Worm (Caenorhabditis elegans) whole organism, early embryonic: Measurements from ENCODE around the gene col-131.
A peak's percentile ranks its signal among the peaks of the same experiment; 100 is the strongest.

ENCODE experiments used
- B0310.2 ChIP-seq: sonication (generic microtip); optimal IDR thresholded peaks from 2 replicates; lab custom pipeline; 2016; ENCODE audit warnings: mild to moderate bottlenecking, missing genetic modification characterization, missing compliant biosample characterization
- F13C5.2 ChIP-seq: sonication (generic microtip); optimal IDR thresholded peaks from 2 replicates; lab custom pipeline; 2017; ENCODE audit warnings: mild to moderate bottlenecking, missing genetic modification characterization, inconsistent platforms, missing compliant biosample characterization
- aly-1 ChIP-seq: sonication (generic microtip); optimal IDR thresholded peaks from 2 replicates; lab custom pipeline; 2016; ENCODE audit warnings: missing genetic modification characterization, missing compliant biosample characterization
- ama-1 ChIP-seq: fragments of 150-350 bp; optimal IDR thresholded peaks from 2 replicates; lab custom pipeline; 2014
- ceh-13 ChIP-seq: fragments of 200-800 bp; sonication (Bioruptor generic); optimal IDR thresholded peaks from 2 replicates; lab custom pipeline; 2018; ENCODE audit warnings: mild to moderate bottlenecking, missing genetic modification characterization, missing compliant biosample characterization
- ceh-36 ChIP-seq: sonication (generic microtip); optimal IDR thresholded peaks from 2 replicates; lab custom pipeline; 2016; ENCODE audit warnings: missing genetic modification characterization, inconsistent platforms, missing compliant biosample characterization
- ets-7 ChIP-seq: sonication (generic microtip); optimal IDR thresholded peaks from 2 replicates; lab custom pipeline; 2016; ENCODE audit warnings: missing genotype, missing genetic modification characterization, missing compliant biosample characterization
- flt-1 ChIP-seq: fragments of 200-800 bp; sonication (Bioruptor generic); IDR thresholded peaks from 2 replicates; pipeline ENCODE4 v1.3.6; 2022; ENCODE audit warnings: missing genetic modification characterization, missing compliant biosample characterization
- hmbx-1 ChIP-seq: sonication (generic microtip); optimal IDR thresholded peaks from 2 replicates; lab custom pipeline; 2016; ENCODE audit warnings: mild to moderate bottlenecking, missing genetic modification characterization, missing compliant biosample characterization
- hmg-4 ChIP-seq: fragments of 200-800 bp; sonication (Bioruptor generic); optimal IDR thresholded peaks from 2 replicates; lab custom pipeline; 2018; ENCODE audit warnings: mild to moderate bottlenecking, missing genetic modification characterization, missing compliant biosample characterization
- hnd-1 ChIP-seq: sonication (generic microtip); optimal IDR thresholded peaks from 2 replicates; lab custom pipeline; 2016; ENCODE audit warnings: missing genetic modification characterization, missing compliant biosample characterization
- pes-1 ChIP-seq: fragments of 200-800 bp; sonication (Bioruptor generic); IDR thresholded peaks from 2 replicates; pipeline ENCODE4 v1.3.6; 2022; ENCODE audit warnings: missing genetic modification reagents, missing genetic modification characterization, missing compliant biosample characterization
- scrt-1 ChIP-seq: fragments of 200-800 bp; sonication (Bioruptor generic); IDR thresholded peaks from 2 replicates; pipeline ENCODE4 v1.3.6; 2022; ENCODE audit warnings: missing genetic modification characterization, missing compliant biosample characterization
- sea-1 ChIP-seq: fragments of 200-800 bp; sonication (Bioruptor generic); conservative IDR thresholded peaks from 2 replicates; pipeline ENCODE4 v1.3.6; 2022; ENCODE audit warnings: missing genetic modification characterization, missing compliant biosample characterization
- tbx-11 ChIP-seq: fragments of 200-800 bp; sonication (Bioruptor generic); IDR thresholded peaks from 2 replicates; pipeline ENCODE4 v1.3.6; 2022; ENCODE audit warnings: missing genetic modification characterization, missing compliant biosample characterization
- tbx-37 ChIP-seq: fragments of 200-800 bp; sonication (Bioruptor generic); conservative IDR thresholded peaks from 2 replicates; pipeline ENCODE4 v1.3.6; 2022; ENCODE audit warnings: missing genetic modification reagents, missing genetic modification characterization, missing compliant biosample characterization
- tra-4 ChIP-seq: sonication (generic microtip); optimal IDR thresholded peaks from 2 replicates; lab custom pipeline; 2017; ENCODE audit warnings: missing genetic modification characterization, missing compliant biosample characterization

The col-131 gene

DNA sequence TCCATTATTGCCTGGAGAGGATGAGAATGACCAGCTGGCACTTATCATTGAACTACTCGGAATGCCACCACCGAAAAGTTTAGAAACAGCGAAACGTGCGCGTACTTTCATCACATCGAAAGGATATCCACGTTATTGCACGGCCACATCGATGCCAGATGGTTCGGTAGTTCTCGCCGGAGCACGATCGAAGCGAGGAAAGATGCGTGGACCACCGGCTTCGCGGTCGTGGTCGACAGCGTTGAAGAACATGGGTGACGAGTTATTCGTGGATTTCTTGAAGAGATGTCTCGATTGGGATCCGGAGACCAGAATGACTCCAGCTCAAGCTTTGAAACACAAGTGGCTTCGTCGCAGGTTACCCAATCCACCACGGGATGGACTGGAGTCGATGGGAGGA is 33.6 kb downstream of the col-131 start:
- TF ChIP-seq ama-1 (peak; percentile 9), hmg-4 (GFP tag; lab: Kevin White, UChicago) (no peak), tbx-37 (GFP tag; lab: Robert Waterston, UW) (no peak), ceh-13 (GFP tag; lab: Kevin White, UChicago) (no peak), ets-7 (tag; lab: Kevin White, UChicago) (no peak), hmbx-1 (tag; lab: Kevin White, UChicago) (no peak)

DNA sequence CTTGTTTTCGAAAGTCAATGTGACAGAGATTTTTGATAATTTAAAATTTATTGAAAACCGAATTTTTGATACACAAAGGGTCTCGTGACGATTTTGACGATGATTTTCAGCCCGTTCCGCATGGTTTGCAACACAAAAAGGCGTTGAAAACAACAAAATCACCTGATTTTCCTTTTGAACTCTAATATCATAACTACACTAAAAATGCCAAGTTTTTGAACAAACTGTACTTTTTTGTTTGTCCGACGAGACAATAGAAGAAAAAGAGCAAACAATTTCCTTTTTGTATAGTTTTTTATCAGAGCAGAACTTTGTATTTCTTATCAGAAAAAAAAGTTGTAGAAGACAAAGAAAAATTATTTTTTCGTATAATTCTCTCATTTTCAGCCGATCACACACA is 34.9 kb downstream of the col-131 start:
- TF ChIP-seq hmg-4 (GFP tag; lab: Kevin White, UChicago) = no peak
- TF ChIP-seq ceh-13 (GFP tag; lab: Kevin White, UChicago) = no peak

DNA sequence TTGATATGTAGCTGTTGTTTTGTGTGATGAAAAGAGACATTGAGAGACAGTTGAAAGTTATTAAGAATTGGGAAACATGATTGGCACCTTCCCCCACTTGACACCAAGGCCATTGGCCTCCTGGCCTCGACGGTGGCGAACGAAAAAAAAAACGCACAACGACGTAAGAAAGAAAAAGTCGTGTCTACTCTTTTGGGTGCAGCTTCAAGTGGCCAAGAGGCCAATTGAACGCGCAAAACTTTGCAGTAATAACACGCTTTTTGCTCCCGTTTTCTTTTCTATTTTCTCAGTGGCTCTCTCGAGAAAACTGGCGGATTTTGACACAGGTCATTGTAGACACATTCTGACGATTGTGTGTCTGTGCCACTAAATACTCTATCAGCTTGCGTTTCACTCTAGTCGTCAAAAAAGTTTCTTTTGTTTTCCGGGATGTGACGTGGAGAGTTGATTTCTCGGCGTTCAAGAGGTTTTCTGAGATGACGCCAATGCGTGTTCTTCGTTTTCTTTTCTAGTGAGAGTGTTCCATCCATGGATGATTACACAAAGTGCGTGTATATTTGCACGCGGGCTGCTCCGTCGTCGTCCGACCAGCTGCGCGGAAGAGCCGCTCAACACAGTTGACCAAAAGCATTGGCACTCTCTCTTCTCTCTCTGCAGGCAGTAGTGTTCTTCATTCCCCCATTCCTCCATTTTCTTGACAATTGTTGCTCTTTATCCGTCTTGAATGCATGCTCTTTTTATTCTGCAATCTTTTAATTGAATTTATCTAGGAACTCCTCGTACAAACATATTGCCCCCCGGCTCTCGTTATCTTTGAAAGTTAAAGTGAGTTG is 36.4 kb downstream of the col-131 start:
- no peak for TF ChIP-seq aly-1 (tag; lab: Kevin White, UChicago)
- no peak for TF ChIP-seq ets-7 (tag; lab: Kevin White, UChicago)
- TF ChIP-seq flt-1 (GFP tag; lab: Robert Waterston, UW) = no peak; the same call in 1 of the 2 replicates
- peak; percentile 12 for TF ChIP-seq F13C5.2
- TF ChIP-seq hmg-4 (GFP tag; lab: Kevin White, UChicago) = peak; percentile 43
- TF ChIP-seq hmbx-1 (tag; lab: Kevin White, UChicago) = no peak
- no peak for TF ChIP-seq tbx-11 (GFP tag; lab: Robert Waterston, UW)

DNA sequence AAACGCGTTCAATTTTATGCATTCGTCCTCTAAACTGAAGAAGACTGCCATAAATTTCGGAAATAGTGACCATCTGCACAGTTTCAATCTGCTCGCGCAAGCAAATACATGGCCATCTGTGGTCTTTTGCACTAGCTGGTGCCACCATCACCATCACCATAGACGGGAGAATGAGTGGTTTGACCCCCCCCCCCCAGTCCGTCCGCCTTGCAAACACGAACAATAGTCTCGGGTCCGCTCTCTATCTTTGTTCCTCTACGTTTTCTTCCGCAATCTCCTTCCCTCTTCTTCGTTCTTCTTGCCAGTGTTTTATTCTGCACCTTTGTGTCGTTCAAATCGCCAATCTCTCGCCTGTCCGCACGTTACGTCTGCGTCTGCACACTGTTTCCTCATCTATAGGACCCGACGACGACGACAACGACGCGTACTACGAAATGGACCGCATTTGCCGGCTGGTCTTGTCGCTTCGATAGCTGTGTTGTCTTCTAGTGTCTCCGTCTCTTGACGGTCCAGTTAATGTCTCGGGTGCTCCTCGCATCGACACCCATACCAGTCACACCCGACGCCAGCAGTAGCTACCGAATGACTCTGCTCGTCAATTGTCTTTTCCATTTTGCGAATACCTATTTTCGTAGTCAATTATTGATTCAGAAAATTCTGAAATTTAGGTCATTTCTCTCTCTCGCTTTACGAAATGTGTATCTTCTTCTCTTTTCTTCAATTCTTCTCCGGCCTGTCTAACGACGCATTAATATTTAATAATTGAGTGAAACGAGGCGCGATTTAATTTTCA is 37.2 kb downstream of the col-131 start:
- TF ChIP-seq tra-4 (tag; lab: Kevin White, UChicago) = no peak
- TF ChIP-seq hmbx-1 (tag; lab: Kevin White, UChicago) = no peak
- TF ChIP-seq aly-1 (tag; lab: Kevin White, UChicago) = no peak
- peak; percentile 77 for TF ChIP-seq F13C5.2
- TF ChIP-seq pes-1 (GFP tag; lab: Robert Waterston, UW) = 0 out of 2 replicates have a peak, but pooled peaks have one; percentile 19
- no peak for TF ChIP-seq sea-1 (GFP tag; lab: Robert Waterston, UW)
- TF ChIP-seq ceh-36 = no peak
- TF ChIP-seq B0310.2 (tag; lab: Kevin White, UChicago) = no peak
- TF ChIP-seq hmg-4 (GFP tag; lab: Kevin White, UChicago) = peak; percentile 91
- peak; percentile 46 for TF ChIP-seq ets-7 (tag; lab: Kevin White, UChicago)
- TF ChIP-seq ceh-13 (GFP tag; lab: Kevin White, UChicago) = no peak
- TF ChIP-seq hnd-1 (tag; lab: Kevin White, UChicago) = no peak
- no peak for TF ChIP-seq ama-1

DNA sequence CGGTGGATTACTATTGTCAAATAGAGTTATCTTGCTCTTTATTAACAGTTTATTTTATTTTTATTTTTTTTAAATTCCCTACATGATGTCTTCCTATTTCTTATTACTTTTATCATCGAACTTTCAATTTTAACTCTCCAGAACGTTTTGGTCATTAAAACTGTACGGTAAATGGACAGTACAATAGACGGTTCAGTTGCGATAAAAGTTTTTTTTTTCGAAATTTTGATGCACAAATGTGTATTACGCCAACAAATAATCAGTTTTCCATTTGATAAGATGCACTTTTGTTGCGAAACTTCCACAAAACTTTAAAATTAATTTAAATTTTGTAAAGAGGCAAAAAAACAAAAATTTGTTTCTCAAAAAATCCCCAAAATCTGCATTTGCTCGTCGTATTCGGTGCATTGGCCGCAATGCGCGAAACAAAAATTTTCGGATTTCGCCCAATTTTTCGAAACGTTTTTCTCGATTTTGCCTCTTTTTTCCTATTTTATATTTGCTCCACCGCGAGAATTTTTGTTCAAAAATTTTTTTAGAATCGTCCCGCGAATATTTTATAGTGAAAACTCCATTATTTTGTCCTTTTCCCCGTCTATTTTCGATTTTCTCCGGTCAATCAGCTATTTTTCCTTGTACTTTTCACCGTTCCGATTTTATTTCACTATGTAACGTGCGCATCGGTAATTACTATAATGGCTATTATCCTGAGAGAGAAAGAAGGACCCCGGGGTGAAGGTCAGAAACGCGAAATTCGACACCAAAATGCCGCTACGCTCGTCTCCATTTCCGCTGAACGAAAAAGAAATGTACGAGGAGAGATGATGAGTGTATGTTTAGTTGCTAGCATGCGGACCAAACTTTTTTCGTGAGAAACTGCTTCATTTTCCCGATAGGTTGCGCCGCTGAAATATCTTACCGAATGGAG is 38.1 kb downstream of the col-131 start:
- TF ChIP-seq ets-7 (tag; lab: Kevin White, UChicago) = no peak
- TF ChIP-seq hmbx-1 (tag; lab: Kevin White, UChicago) = no peak
- no peak for TF ChIP-seq hmg-4 (GFP tag; lab: Kevin White, UChicago)
- no peak for TF ChIP-seq F13C5.2
- TF ChIP-seq tbx-37 (GFP tag; lab: Robert Waterston, UW) = no peak
- no peak for TF ChIP-seq scrt-1
- no peak for TF ChIP-seq sea-1 (GFP tag; lab: Robert Waterston, UW)
- no peak for TF ChIP-seq aly-1 (tag; lab: Kevin White, UChicago)
- TF ChIP-seq ama-1 = no peak
- no peak for TF ChIP-seq B0310.2 (tag; lab: Kevin White, UChicago)

DNA sequence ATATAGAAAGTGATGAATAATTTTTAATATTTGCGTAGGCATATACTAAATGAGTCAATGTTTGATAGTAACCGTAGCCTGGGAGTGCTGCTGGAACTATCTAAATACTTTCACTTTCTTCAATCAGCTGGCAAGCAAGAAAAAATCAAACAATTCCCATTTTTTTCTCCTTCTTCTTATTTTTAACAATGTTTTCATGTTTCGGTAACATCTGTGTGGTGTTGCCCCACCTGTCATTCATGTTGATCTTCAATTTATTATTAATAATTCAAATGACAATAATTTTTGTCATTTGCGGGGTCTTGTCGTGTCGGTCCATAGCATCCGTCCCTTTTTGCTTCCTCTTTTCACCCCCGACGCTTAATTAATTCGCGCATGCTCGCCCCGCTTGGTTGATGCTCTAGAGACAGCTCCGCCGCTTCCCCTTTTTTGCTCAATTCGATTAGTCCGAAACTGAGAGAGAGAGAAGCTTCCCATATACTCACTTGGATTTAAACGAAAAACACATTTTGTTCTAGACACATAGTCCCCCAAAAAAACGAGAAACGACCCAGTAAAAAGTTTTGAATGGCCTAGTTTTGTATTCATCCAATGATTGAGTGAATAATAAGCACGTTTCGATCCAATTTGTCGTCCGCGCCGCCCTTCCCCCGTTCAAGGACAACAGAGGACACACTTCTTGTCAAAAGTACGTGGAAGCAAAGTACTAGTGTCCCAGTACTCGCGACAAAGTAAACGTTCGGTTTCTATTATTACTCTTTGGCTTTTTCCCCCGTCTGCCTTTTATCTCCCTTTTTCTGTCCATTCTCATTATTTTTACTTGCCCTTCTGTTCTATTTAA is 39.1 kb downstream of the col-131 start:
- TF ChIP-seq hmg-4 (GFP tag; lab: Kevin White, UChicago) = peak; percentile 16
- no peak for TF ChIP-seq scrt-1
- TF ChIP-seq ceh-13 (GFP tag; lab: Kevin White, UChicago) = no peak
- 0 out of 2 replicates have a peak, but pooled peaks have one; percentile 18 for TF ChIP-seq sea-1 (GFP tag; lab: Robert Waterston, UW)
- TF ChIP-seq hmbx-1 (tag; lab: Kevin White, UChicago) = no peak
